Worm (Caenorhabditis elegans) whole organism, L3 larva: Measurements from ENCODE around the gene acdh-13.

Experiments
- R02D3.7 ChIP-seq: fragments of 150-350 bp; optimal IDR thresholded peaks from 2 replicates; lab custom pipeline; 2014; ENCODE audit warnings: missing biosample characterization, missing genetic modification characterization
- aly-2 ChIP-seq: fragments of 150-350 bp; optimal IDR thresholded peaks from 2 replicates; lab custom pipeline; 2014; ENCODE audit warnings: missing biosample characterization, missing genetic modification characterization
- ama-1 ChIP-seq: fragments of 150-350 bp; optimal IDR thresholded peaks from 2 replicates; lab custom pipeline; 2018
- ceh-16 ChIP-seq: sonication (generic microtip); optimal IDR thresholded peaks from 2 replicates; lab custom pipeline; 2017; ENCODE audit warnings: missing biosample characterization, missing genetic modification characterization
- ceh-82 ChIP-seq: fragments of 150-350 bp; optimal IDR thresholded peaks from 2 replicates; lab custom pipeline; 2014; ENCODE audit warnings: missing biosample characterization, missing genetic modification characterization
- ceh-9 ChIP-seq: sonication (generic microtip); optimal IDR thresholded peaks from 2 replicates; lab custom pipeline; 2018; ENCODE audit warnings: missing biosample characterization, missing genetic modification characterization
- daf-12 ChIP-seq: fragments of 150-350 bp; optimal IDR thresholded peaks from 2 replicates; lab custom pipeline; 2014; ENCODE audit warnings: missing biosample characterization, missing genetic modification reagents, missing genetic modification characterization
- egl-27 ChIP-seq: sonication (generic microtip); optimal IDR thresholded peaks from 4 replicates; lab custom pipeline; 2017; ENCODE audit warnings: missing biosample characterization, missing genetic modification reagents, missing genetic modification characterization
- egl-5 ChIP-seq: fragments of 150-350 bp; optimal IDR thresholded peaks from 2 replicates; lab custom pipeline; 2017; ENCODE audit warnings: missing biosample characterization, missing genetic modification reagents, missing genetic modification characterization, inconsistent platforms
- elt-1 ChIP-seq: fragments of 150-350 bp; optimal IDR thresholded peaks from 2 replicates; lab custom pipeline; 2014; ENCODE audit warnings: missing biosample characterization, missing genetic modification characterization
- elt-2 ChIP-seq: sonication (generic microtip); optimal IDR thresholded peaks from 2 replicates; lab custom pipeline; 2016; ENCODE audit warnings: missing genetic modification reagents, mild to moderate bottlenecking, missing genetic modification characterization, missing compliant biosample characterization
- elt-3 ChIP-seq, 3 experiments: fragments of 150-350 bp in 1 of 3; sonication (generic microtip) in 2 of 3; optimal IDR thresholded peaks; 2 replicates in 2 of 3; 4 replicates in 1 of 3; lab custom pipeline; 2014 to 2017; ENCODE audit warnings: missing biosample characterization in 3 of 3, missing genetic modification characterization in 3 of 3
- eor-1 ChIP-seq, 2 experiments: fragments of 150-350 bp; optimal IDR thresholded peaks; 2 replicates each; lab custom pipeline; 2014 to 2018; ENCODE audit warnings: missing biosample characterization in 2 of 2, missing genetic modification characterization in 2 of 2
- fkh-10 ChIP-seq: sonication (generic microtip); optimal IDR thresholded peaks from 2 replicates; lab custom pipeline; 2017; ENCODE audit warnings: missing biosample characterization, missing genetic modification reagents, missing genetic modification characterization
- fkh-2 ChIP-seq: fragments of 150-350 bp; optimal IDR thresholded peaks from 2 replicates; lab custom pipeline; 2014; ENCODE audit warnings: missing biosample characterization, missing genetic modification reagents, missing genetic modification characterization
- fos-1 ChIP-seq: fragments of 150-350 bp; optimal IDR thresholded peaks from 2 replicates; lab custom pipeline; 2014; ENCODE audit warnings: missing biosample characterization, missing genetic modification characterization
- hmg-11 ChIP-seq: sonication (generic microtip); optimal IDR thresholded peaks from 2 replicates; lab custom pipeline; 2016; ENCODE audit warnings: missing genetic modification characterization, missing compliant biosample characterization
- jun-1 ChIP-seq: fragments of 150-350 bp; optimal IDR thresholded peaks from 2 replicates; lab custom pipeline; 2014; ENCODE audit warnings: missing biosample characterization, missing genetic modification reagents, missing genetic modification characterization
- lin-15B ChIP-seq: fragments of 150-350 bp; optimal IDR thresholded peaks from 2 replicates; lab custom pipeline; 2014; ENCODE audit warnings: missing biosample characterization, missing genetic modification characterization
- lin-39 ChIP-seq: fragments of 150-350 bp; optimal IDR thresholded peaks from 2 replicates; lab custom pipeline; 2018; ENCODE audit warnings: missing biosample characterization, missing genetic modification reagents, missing genetic modification characterization
- lsy-12 ChIP-seq: sonication (generic microtip); optimal IDR thresholded peaks from 2 replicates; lab custom pipeline; 2016; ENCODE audit warnings: mild to moderate bottlenecking, missing genetic modification characterization, missing compliant biosample characterization
- mdl-1 ChIP-seq: fragments of 150-350 bp; optimal IDR thresholded peaks from 2 replicates; lab custom pipeline; 2014; ENCODE audit warnings: missing biosample characterization, missing genetic modification characterization
- nfya-1 ChIP-seq: sonication (generic microtip); optimal IDR thresholded peaks from 2 replicates; lab custom pipeline; 2017; ENCODE audit warnings: missing genetic modification characterization, mild to moderate bottlenecking, missing compliant biosample characterization, antibody characterized with exemption, moderate library complexity; ENCODE audit not compliant: insufficient read depth
- nhr-12 ChIP-seq: fragments of 150-350 bp; optimal IDR thresholded peaks from 2 replicates; lab custom pipeline; 2014; ENCODE audit warnings: missing biosample characterization, missing genetic modification characterization
- nhr-23 ChIP-seq: fragments of 150-350 bp; optimal IDR thresholded peaks from 2 replicates; lab custom pipeline; 2014; ENCODE audit warnings: missing biosample characterization, missing genetic modification reagents, missing genetic modification characterization
- nhr-237 ChIP-seq: fragments of 150-350 bp; optimal IDR thresholded peaks from 2 replicates; lab custom pipeline; 2014; ENCODE audit warnings: missing biosample characterization, missing genetic modification characterization
- nhr-25 ChIP-seq: sonication (generic microtip); optimal IDR thresholded peaks from 2 replicates; lab custom pipeline; 2017; ENCODE audit warnings: missing biosample characterization, missing genetic modification characterization
- nhr-28 ChIP-seq: fragments of 150-350 bp; optimal IDR thresholded peaks from 2 replicates; lab custom pipeline; 2014; ENCODE audit warnings: missing biosample characterization, missing genetic modification characterization
- nhr-43 ChIP-seq: sonication (generic microtip); optimal IDR thresholded peaks from 2 replicates; lab custom pipeline; 2016; ENCODE audit warnings: mild to moderate bottlenecking, missing genetic modification characterization, missing compliant biosample characterization; ENCODE audit not compliant: poor library complexity, severe bottlenecking
- nhr-67 ChIP-seq: fragments of 150-350 bp; optimal IDR thresholded peaks from 2 replicates; lab custom pipeline; 2014; ENCODE audit warnings: missing biosample characterization, missing genetic modification characterization
- nhr-76 ChIP-seq: fragments of 150-350 bp; sonication (generic microtip); optimal IDR thresholded peaks from 5 replicates; lab custom pipeline; 2014; ENCODE audit warnings: missing biosample characterization, missing genetic modification characterization
- nhr-77 ChIP-seq: fragments of 150-350 bp; optimal IDR thresholded peaks from 2 replicates; lab custom pipeline; 2014; ENCODE audit warnings: missing biosample characterization, missing genetic modification characterization
- pha-4 ChIP-seq: fragments of 150-350 bp; optimal IDR thresholded peaks from 2 replicates; lab custom pipeline; 2014; ENCODE audit warnings: missing biosample characterization, missing genetic modification reagents, missing genetic modification characterization
- pqm-1 ChIP-seq: fragments of 150-350 bp; optimal IDR thresholded peaks from 2 replicates; lab custom pipeline; 2017; ENCODE audit warnings: missing biosample characterization, missing genetic modification characterization, inconsistent platforms
- sea-2 ChIP-seq: fragments of 150-350 bp; sonication (generic microtip); optimal IDR thresholded peaks from 4 replicates; lab custom pipeline; 2014; ENCODE audit warnings: missing biosample characterization, missing genetic modification reagents, missing genetic modification characterization
- skn-1 ChIP-seq: fragments of 150-350 bp; optimal IDR thresholded peaks from 2 replicates; lab custom pipeline; 2014; ENCODE audit warnings: missing biosample characterization, missing genetic modification characterization
- snpc-4 ChIP-seq: fragments of 150-350 bp; optimal IDR thresholded peaks from 2 replicates; lab custom pipeline; 2014; ENCODE audit warnings: missing biosample characterization, missing genetic modification characterization
- tbx-2 ChIP-seq: sonication (generic microtip); optimal IDR thresholded peaks from 2 replicates; lab custom pipeline; 2016; ENCODE audit warnings: mild to moderate bottlenecking, missing genetic modification characterization, missing compliant biosample characterization
- unc-39 ChIP-seq: sonication (generic microtip); optimal IDR thresholded peaks from 4 replicates; lab custom pipeline; 2017; ENCODE audit warnings: missing biosample characterization, missing genetic modification characterization
- unc-62 ChIP-seq: fragments of 150-350 bp; sonication (generic microtip); optimal IDR thresholded peaks from 4 replicates; lab custom pipeline; 2014; ENCODE audit warnings: missing biosample characterization, missing genetic modification reagents, missing genetic modification characterization
- zag-1 ChIP-seq: fragments of 150-350 bp; optimal IDR thresholded peaks from 2 replicates; lab custom pipeline; 2014; ENCODE audit warnings: missing biosample characterization, missing genetic modification characterization
- ztf-4 ChIP-seq: fragments of 150-350 bp; optimal IDR thresholded peaks from 2 replicates; lab custom pipeline; 2014; ENCODE audit warnings: missing biosample characterization, missing genetic modification characterization

Gene acdh-13

ce11 chrIV:8530042-8531027 is 31.7 kb upstream of the acdh-13 start (continued):
- TF ChIP-seq tbx-2 (tag; lab: Kevin White, UChicago) (no peak), unc-39 (tag; lab: Kevin White, UChicago) (no peak), nhr-43 (tag; lab: Kevin White, UChicago) (peak; percentile 85), jun-1 (tag; lab: Kevin White, UChicago) (peak; percentile 95), egl-5 (tag; lab: Kevin White, UChicago) (no peak), aly-2 (tag; lab: Kevin White, UChicago) (no peak), nfya-1 (tag; lab: Kevin White, UChicago) (no peak), lin-15B (no peak), hmg-11 (tag; lab: Kevin White, UChicago) (no peak), nhr-28 (tag; lab: Kevin White, UChicago) (no peak), lin-39 (tag; lab: Kevin White, UChicago) (no peak), elt-3 (tag; optimal IDR thresholded peaks at IDR 0.05; lab: Kevin White, UChicago) (peak; percentile 95 to 99 (median 95)), mdl-1 (tag; lab: Kevin White, UChicago) (peak; percentile 73), sea-2 (no peak)

ce11 chrIV:8529039-8529438 is 30.4 kb upstream of the acdh-13 start:
- TF ChIP-seq fos-1 (tag; lab: Kevin White, UChicago), result no peak
- peak; percentile 55 for TF ChIP-seq lsy-12 (tag; lab: Kevin White, UChicago)
- no peak for TF ChIP-seq unc-62 (GFP tag; lab: Kevin White, UChicago)
- no peak for TF ChIP-seq sea-2
- no peak for TF ChIP-seq ceh-16 (tag; lab: Kevin White, UChicago)
- peak; percentile 92 for TF ChIP-seq nhr-25
- TF ChIP-seq snpc-4 (tag; lab: Kevin White, UChicago), result no peak
- TF ChIP-seq tbx-2 (tag; lab: Kevin White, UChicago), result peak; percentile 41
- TF ChIP-seq egl-5 (tag; lab: Kevin White, UChicago), result no peak
- TF ChIP-seq daf-12, result peak; percentile 18
- TF ChIP-seq ceh-9 (tag; lab: Kevin White, UChicago), result no peak
- no peak for TF ChIP-seq nhr-67 (tag; lab: Kevin White, UChicago)
- TF ChIP-seq fkh-2 (tag; lab: Kevin White, UChicago), result no peak
- TF ChIP-seq mdl-1 (tag; lab: Kevin White, UChicago), result peak; percentile 35
- no peak for TF ChIP-seq ztf-4
- TF ChIP-seq egl-27 (tag; lab: Kevin White, UChicago), result no peak
- TF ChIP-seq ceh-82 (tag; lab: Kevin White, UChicago), result no peak
- TF ChIP-seq nhr-23 (tag; lab: Kevin White, UChicago), result peak; percentile 95
- TF ChIP-seq nfya-1 (tag; lab: Kevin White, UChicago), result peak; percentile 9
- TF ChIP-seq pha-4 (tag; lab: Kevin White, UChicago), result no peak
- TF ChIP-seq eor-1 (tag; optimal IDR thresholded peaks at IDR 0.05; lab: Kevin White, UChicago), result no peak
- peak; percentile 96 for TF ChIP-seq nhr-43 (tag; lab: Kevin White, UChicago)
- no peak for TF ChIP-seq nhr-77
- no peak for TF ChIP-seq hmg-11 (tag; lab: Kevin White, UChicago)
- TF ChIP-seq fkh-10 (GFP tag; lab: Kevin White, UChicago), result no peak
- no peak for TF ChIP-seq skn-1 (tag; lab: Kevin White, UChicago)
- TF ChIP-seq elt-2 (tag; lab: Kevin White, UChicago), result no peak
- TF ChIP-seq nhr-28 (tag; lab: Kevin White, UChicago), result no peak
- TF ChIP-seq pqm-1, result no peak
- TF ChIP-seq elt-3 (tag; optimal IDR thresholded peaks at IDR 0.05; lab: Kevin White, UChicago), result peak in 1 of 3 experiments; percentile 22
- no peak for TF ChIP-seq elt-1 (tag; lab: Kevin White, UChicago)
- no peak for TF ChIP-seq lin-15B
- peak; percentile 36 for TF ChIP-seq ama-1

- TF ChIP-seq tbx-2 (tag; lab: Kevin White, UChicago) (no peak), unc-39 (tag; lab: Kevin White, UChicago) (no peak), ceh-16 (tag; lab: Kevin White, UChicago) (no peak), hmg-11 (tag; lab: Kevin White, UChicago) (no peak), mdl-1 (tag; lab: Kevin White, UChicago) (peak; percentile 12), nhr-76 (tag; lab: Kevin White, UChicago) (no peak), elt-2 (tag; lab: Kevin White, UChicago) (peak; percentile 94), snpc-4 (tag; lab: Kevin White, UChicago) (no peak), zag-1 (tag; lab: Kevin White, UChicago) (no peak), ceh-82 (tag; lab: Kevin White, UChicago) (no peak), nhr-77 (no peak), nhr-23 (tag; lab: Kevin White, UChicago) (peak; percentile 34), daf-12 (no peak), nhr-25 (peak; percentile 32), lin-39 (tag; lab: Kevin White, UChicago) (no peak), nfya-1 (tag; lab: Kevin White, UChicago) (peak; percentile 15), lsy-12 (tag; lab: Kevin White, UChicago) (no peak), fkh-2 (tag; lab: Kevin White, UChicago) (no peak), fos-1 (tag; lab: Kevin White, UChicago) (no peak), nhr-12 (no peak), R02D3.7 (no peak), sea-2 (no peak), nhr-237 (tag; lab: Kevin White, UChicago) (no peak), nhr-43 (tag; lab: Kevin White, UChicago) (peak; percentile 87), egl-27 (tag; lab: Kevin White, UChicago) (no peak), fkh-10 (GFP tag; lab: Kevin White, UChicago) (no peak), skn-1 (tag; lab: Kevin White, UChicago) (no peak), jun-1 (tag; lab: Kevin White, UChicago) (peak; percentile 53)
Measured at ce11 chrIV:8528345-8528744, 29.7 kb upstream of the acdh-13 start.
